Worm (Caenorhabditis elegans): ENCODE measurements around the gene srv-10.

DNA sequence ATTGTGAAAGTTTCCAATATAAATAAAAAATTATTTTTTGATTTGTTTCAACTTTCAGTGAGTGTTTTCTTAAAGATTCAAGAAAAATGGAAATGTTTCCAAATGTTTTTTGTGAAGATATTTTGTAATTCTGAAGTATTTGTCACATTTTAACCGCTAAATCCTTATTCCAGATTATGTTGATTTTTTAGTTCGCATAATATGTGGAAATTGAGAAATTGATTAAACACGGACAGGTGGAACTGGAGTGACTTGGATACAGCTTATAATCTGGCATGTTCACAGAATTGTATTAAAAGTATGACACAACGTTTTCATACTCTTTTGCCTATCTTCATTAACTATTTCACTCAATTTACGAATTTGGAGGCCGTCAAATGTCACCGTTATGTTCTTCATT lies 31.7 kb downstream of the srv-10 start, which contains the start of gene lurp-3:
- TF ChIP-seq xnd-1 (tag; optimal IDR thresholded peaks at IDR 0.05) (no peak), ceh-100 (GFP tag; IDR thresholded peaks at IDR 0.05) (no peak), aptf-2 (GFP tag; conservative IDR thresholded peaks at IDR 0.05) (no peak), F37B4.10 (GFP tag; IDR thresholded peaks at IDR 0.05) (no peak)

Data from whole organism, young adult.